Fruit fly (Drosophila melanogaster) S2 (cell line): ENCODE data around the gene Ada3.

Source experiments
- CG8478 ChIP-seq: fragments of >200 bp; optimal IDR thresholded peaks from 2 replicates; lab custom pipeline; 2018
- CTCF ChIP-seq, 2 experiments: fragments of >200 bp; optimal IDR thresholded peaks; 2 replicates each; lab custom pipeline; 2018

- TF ChIP-seq CG8478 (lab: Kevin White, UChicago) (no peak), CTCF (optimal IDR thresholded peaks at IDR 0.05; lab: Kevin White, UChicago) (no peak)
These were observed 28.4 kb upstream of the Ada3 start for dm6 chrX:18057202-18057601.
